Worm (Caenorhabditis elegans): ENCODE measurements around the gene srh-8.

The srh-8 gene

DNA sequence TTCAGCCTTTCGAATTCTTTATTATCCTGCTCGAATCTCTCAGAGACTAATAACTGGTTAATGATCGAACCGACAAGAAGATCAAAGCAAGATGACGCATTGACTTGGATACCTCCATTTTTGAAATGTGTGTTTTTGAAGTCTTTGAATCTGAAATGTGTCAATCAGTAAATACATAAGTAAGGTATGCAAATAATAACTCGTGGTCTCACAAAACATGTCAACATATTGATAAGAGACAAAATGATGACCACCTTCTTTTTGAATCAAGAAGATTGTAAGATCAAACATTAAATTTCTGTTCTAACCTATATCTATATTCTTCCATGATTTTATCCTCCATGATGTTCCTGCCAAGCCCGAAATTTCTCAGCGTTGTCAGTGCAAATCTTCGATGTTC, 35.7 kb upstream of the srh-8 start:
- TF ChIP-seq hlh-11 (tag; optimal IDR thresholded peaks at IDR 0.05) = peak; percentile 23
- TF ChIP-seq mdt-29 (GFP tag; IDR thresholded peaks at IDR 0.05) = no peak
- TF ChIP-seq daf-16 (GFP tag; optimal IDR thresholded peaks at IDR 0.05) = no peak
- peak; percentile 97 for TF ChIP-seq daf-16 (tag; optimal IDR thresholded peaks at IDR 0.05)
- no peak for TF ChIP-seq rbr-2 (tag; optimal IDR thresholded peaks at IDR 0.05)
- TF ChIP-seq nhr-28 (tag; optimal IDR thresholded peaks at IDR 0.05) = peak; percentile 75
- TF ChIP-seq F49E8.2 (tag; optimal IDR thresholded peaks at IDR 0.05; ENCODE audit: borderline replicate concordance) = no peak
- TF ChIP-seq nhr-77 (tag; optimal IDR thresholded peaks at IDR 0.05) = peak; percentile 67
- TF ChIP-seq dmd-6 (GFP tag; IDR thresholded peaks at IDR 0.05) = peak; percentile 61
- TF ChIP-seq nhr-76 (tag; optimal IDR thresholded peaks at IDR 0.05) = no peak
- TF ChIP-seq dve-1 (tag; optimal IDR thresholded peaks at IDR 0.05; ENCODE audit: insufficient read depth) = peak; percentile 47
- TF ChIP-seq nhr-102 (tag; optimal IDR thresholded peaks at IDR 0.05) = peak; percentile 3
- no peak for TF ChIP-seq fkh-10 (GFP tag; optimal IDR thresholded peaks at IDR 0.05)
- no peak for TF ChIP-seq T26A8.4 (GFP tag; IDR thresholded peaks at IDR 0.05)
- TF ChIP-seq spr-3 (GFP tag; optimal IDR thresholded peaks at IDR 0.05) = no peak
- TF ChIP-seq zip-2 (tag; optimal IDR thresholded peaks at IDR 0.05) = no peak
- TF ChIP-seq ceh-82 (tag; optimal IDR thresholded peaks at IDR 0.05) = no peak
- TF ChIP-seq egl-43 (GFP tag; IDR thresholded peaks at IDR 0.05) = no peak

DNA sequence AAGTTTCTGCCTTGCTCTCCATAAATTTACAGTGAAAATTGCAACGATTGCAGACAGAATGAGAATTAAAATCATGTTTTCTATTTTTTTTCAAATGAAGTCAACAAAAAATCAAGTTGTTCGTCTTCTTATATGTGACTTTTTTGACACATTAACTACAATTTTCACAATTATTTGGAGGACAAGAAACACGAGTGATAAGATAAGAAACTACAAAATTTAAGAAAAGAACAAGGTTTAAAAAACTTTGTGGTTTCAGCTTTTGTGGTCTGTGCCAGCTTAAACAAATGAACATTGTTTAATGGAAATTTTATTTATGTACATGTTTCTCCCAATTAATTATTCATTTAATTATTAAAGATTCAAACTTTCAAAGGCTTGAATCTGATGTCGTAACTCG, 34.9 kb upstream of the srh-8 start, which contains the start of gene cyp-34A9:
TSS of gene cyp-34A9 (minus strand) at position 131 of the 400 bp plus-strand sequence.
- TF ChIP-seq dve-1 (tag; optimal IDR thresholded peaks at IDR 0.05; ENCODE audit: insufficient read depth) (peak; percentile 75), hlh-30 (tag; optimal IDR thresholded peaks at IDR 0.05; ENCODE audit: insufficient read depth) (peak; percentile 27), nhr-42 (GFP tag; IDR thresholded peaks at IDR 0.05) (0 out of 2 replicates have a peak, but pooled peaks have one; percentile 21), fkh-10 (GFP tag; optimal IDR thresholded peaks at IDR 0.05) (no peak), daf-16 (GFP tag; optimal IDR thresholded peaks at IDR 0.05) (no peak), daf-16 (tag; optimal IDR thresholded peaks at IDR 0.05) (peak; percentile 88), pqm-1 (tag; optimal IDR thresholded peaks at IDR 0.05) (peak; percentile 64), nhr-28 (tag; optimal IDR thresholded peaks at IDR 0.05) (peak; percentile 99), skn-1 (tag; optimal IDR thresholded peaks at IDR 0.05) (no peak), mxl-2 (GFP tag; conservative IDR thresholded peaks at IDR 0.05) (no peak), hlh-11 (tag; optimal IDR thresholded peaks at IDR 0.05) (peak; percentile 56), dmd-6 (GFP tag; IDR thresholded peaks at IDR 0.05) (peak; percentile 84), nhr-77 (tag; optimal IDR thresholded peaks at IDR 0.05) (peak; percentile 99), nhr-102 (tag; optimal IDR thresholded peaks at IDR 0.05) (peak; percentile 53), mep-1 (tag; optimal IDR thresholded peaks at IDR 0.05) (no peak)

DNA sequence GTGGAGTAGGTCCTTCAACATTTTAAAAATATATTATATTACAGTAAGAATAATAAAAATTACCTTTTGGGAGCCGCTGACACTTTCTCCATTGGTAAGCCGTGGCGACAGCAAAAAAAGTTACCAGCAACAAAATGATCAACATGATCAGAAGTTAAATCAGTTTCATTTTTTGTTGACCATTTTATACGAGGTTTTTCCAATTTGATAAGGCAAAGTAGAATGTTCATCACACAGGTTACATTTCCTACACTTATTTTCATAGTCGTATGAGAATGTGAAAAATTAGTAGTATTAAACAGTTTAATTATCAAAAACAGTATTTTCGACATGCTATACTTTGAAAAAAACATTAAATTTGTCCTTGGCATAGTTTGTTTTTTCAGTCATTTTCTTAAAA, 32.5 kb upstream of the srh-8 start, which contains the start of gene cyp-34A10:
TSS of gene cyp-34A10 (minus strand) at position 146 of the 400 bp plus-strand sequence.
- TF ChIP-seq unc-62 (GFP tag; optimal IDR thresholded peaks at IDR 0.05 in 1 of 2) (peak in 1 of 2 experiments; percentile 43), unc-62 (tag; optimal IDR thresholded peaks at IDR 0.05) (no peak), nhr-77 (tag; optimal IDR thresholded peaks at IDR 0.05) (peak; percentile 73), hif-1 (tag; optimal IDR thresholded peaks at IDR 0.05) (no peak), ceh-44 (GFP tag; IDR thresholded peaks at IDR 0.05) (no peak), daf-16 (GFP tag; optimal IDR thresholded peaks at IDR 0.05) (no peak), daf-16 (tag; optimal IDR thresholded peaks at IDR 0.05) (peak; percentile 13), nhr-28 (tag; optimal IDR thresholded peaks at IDR 0.05) (peak; percentile 73)

- TF ChIP-seq vab-7 (GFP tag; IDR thresholded peaks at IDR 0.05) (no peak), lin-29 (GFP tag; IDR thresholded peaks at IDR 0.05) (no peak), nhr-237 (tag; optimal IDR thresholded peaks at IDR 0.05) (no peak), lin-38 (GFP tag; IDR thresholded peaks at IDR 0.05) (no peak), tag-97 (GFP tag; IDR thresholded peaks at IDR 0.05) (no peak), zip-11 (GFP tag; IDR thresholded peaks at IDR 0.05) (no peak), spr-1 (tag; optimal IDR thresholded peaks at IDR 0.05) (no peak), mxl-2 (GFP tag; conservative IDR thresholded peaks at IDR 0.05) (no peak), F10B5.3 (tag; optimal IDR thresholded peaks at IDR 0.05) (no peak), ces-1 (GFP tag; optimal IDR thresholded peaks at IDR 0.05) (no peak), T26A8.4 (GFP tag; IDR thresholded peaks at IDR 0.05) (no peak), zfp-3 (GFP tag; conservative IDR thresholded peaks at IDR 0.05) (no peak), nhr-41 (GFP tag; IDR thresholded peaks at IDR 0.05) (no peak), fkh-10 (GFP tag; optimal IDR thresholded peaks at IDR 0.05) (no peak), F44E2.7 (GFP tag; IDR thresholded peaks at IDR 0.05) (no peak), duxl-1 (tag; optimal IDR thresholded peaks at IDR 0.05; ENCODE audit: poor library complexity) (no peak), mxl-3 (GFP tag; optimal IDR thresholded peaks at IDR 0.05) (no peak), Y48G9A.11 (GFP tag; IDR thresholded peaks at IDR 0.05) (no peak), nhr-42 (GFP tag; IDR thresholded peaks at IDR 0.05) (no peak)
Observed at ce11 chrV:3974361-3974760, 31.0 kb upstream of the srh-8 start, which contains the start of gene str-82. str-82 (plus strand) TSS chrV:3974661.

Data from whole organism, L4 larva.